Fruit fly (Drosophila melanogaster): ENCODE results near the gene CG13731.

The CG13731 gene

DNA sequence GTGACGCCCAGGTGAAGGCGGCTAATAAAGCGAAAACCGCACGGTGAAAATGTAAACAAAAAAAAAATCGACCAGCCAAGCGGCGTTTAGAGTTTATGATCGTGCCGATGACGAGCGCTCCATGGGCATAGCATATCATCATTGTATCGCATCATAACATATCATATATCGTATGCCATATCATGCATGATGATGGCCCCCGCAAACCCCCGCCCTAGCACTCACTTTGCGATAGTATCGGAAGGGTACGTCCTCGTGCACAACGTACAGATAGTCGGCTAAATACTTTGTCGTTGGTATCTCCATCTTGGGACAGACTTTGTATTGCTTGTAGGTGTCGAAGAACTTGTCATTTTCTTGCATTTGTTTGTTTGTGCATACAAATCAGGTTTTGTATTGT is 14.5 kb upstream of the CG13731 start:
- TF ChIP-seq CTCF (GFP tag; optimal IDR thresholded peaks at IDR 0.05) (no peak), CG10321 (GFP tag; IDR thresholded peaks at IDR 0.05) (no peak), H15 (GFP tag; IDR thresholded peaks at IDR 0.05) (no peak), CG18011 (GFP tag; optimal IDR thresholded peaks at IDR 0.05) (no peak), CG4360 (GFP tag; IDR thresholded peaks at IDR 0.05) (no peak), grn (GFP tag; optimal IDR thresholded peaks at IDR 0.05) (no peak), CG12659 (GFP tag; optimal IDR thresholded peaks at IDR 0.05) (no peak), Dll (GFP tag; IDR thresholded peaks at IDR 0.05; ENCODE audit: partially characterized antibody) (peak; percentile 54; the same call in 1 of the 4 replicates), chinmo (GFP tag; IDR thresholded peaks at IDR 0.05; ENCODE audit: partially characterized antibody) (0 out of 4 replicates have a peak, but pooled peaks have one; percentile 47), Six4 (GFP tag; optimal IDR thresholded peaks at IDR 0.05) (no peak), CG16779 (GFP tag; IDR thresholded peaks at IDR 0.05) (no peak), CG13287 (GFP tag; IDR thresholded peaks at IDR 0.05; ENCODE audit: partially characterized antibody) (peak; percentile 37; the same call in 1 of the 2 replicates), CG2875 (GFP tag; optimal IDR thresholded peaks at IDR 0.05) (no peak), btn (GFP tag; optimal IDR thresholded peaks at IDR 0.05) (no peak), Mes4 (GFP tag; optimal IDR thresholded peaks at IDR 0.05) (no peak), CG10543 (GFP tag; optimal IDR thresholded peaks at IDR 0.05) (no peak), hb (GFP tag; IDR thresholded peaks at IDR 0.05; ENCODE audit: partially characterized antibody) (0 out of 3 replicates have a peak, but pooled peaks have one; percentile 48), CG11085 (GFP tag; IDR thresholded peaks at IDR 0.05) (no peak), lov (optimal IDR thresholded peaks at IDR 0.05) (no peak), lov (GFP tag; IDR thresholded peaks at IDR 0.05) (no peak), ase (GFP tag; IDR thresholded peaks at IDR 0.05) (no peak), Trl (optimal IDR thresholded peaks at IDR 0.05) (no peak), Trl (GFP tag; optimal IDR thresholded peaks at IDR 0.05) (no peak), amos (GFP tag; IDR thresholded peaks at IDR 0.05; ENCODE audit: partially characterized antibody) (peak; percentile 43; the same call in 1 of the 2 replicates), slp2 (GFP tag; optimal IDR thresholded peaks at IDR 0.05) (no peak), Drgx (GFP tag; IDR thresholded peaks at IDR 0.05) (no peak), CG7928 (GFP tag; optimal IDR thresholded peaks at IDR 0.05) (no peak), HLH4C (GFP tag; IDR thresholded peaks at IDR 0.05; ENCODE audit: partially characterized antibody) (peak; percentile 33; the same call in 1 of the 3 replicates), CG16863 (GFP tag; optimal IDR thresholded peaks at IDR 0.05) (no peak), crol (GFP tag; IDR thresholded peaks at IDR 0.05) (peak; percentile 55), Dp (GFP tag; optimal IDR thresholded peaks at IDR 0.05) (no peak), CrebB (tag; optimal IDR thresholded peaks at IDR 0.05) (no peak), CG43689 (GFP tag; IDR thresholded peaks at IDR 0.05) (no peak), CG15073 (GFP tag; optimal IDR thresholded peaks at IDR 0.05) (no peak), Sry-β (GFP tag; optimal IDR thresholded peaks at IDR 0.05) (no peak), Dfd (GFP tag; optimal IDR thresholded peaks at IDR 0.05) (no peak), CG11504 (tag; optimal IDR thresholded peaks at IDR 0.05) (no peak), CG7372 (GFP tag; IDR thresholded peaks at IDR 0.05) (no peak), Meics (GFP tag; optimal IDR thresholded peaks at IDR 0.05) (no peak), NC2β (GFP tag; optimal IDR thresholded peaks at IDR 0.05) (no peak), ac (GFP tag; optimal IDR thresholded peaks at IDR 0.05) (no peak), knrl (GFP tag; IDR thresholded peaks at IDR 0.05; ENCODE audit: partially characterized antibody) (no peak; the same call in 2 of the 3 replicates), HHEX (GFP tag; optimal IDR thresholded peaks at IDR 0.05) (no peak), CG10431 (GFP tag; optimal IDR thresholded peaks at IDR 0.05) (no peak), unc-4 (GFP tag; IDR thresholded peaks at IDR 0.05; ENCODE audit: partially characterized antibody) (0 out of 2 replicates have a peak, but pooled peaks have one; percentile 35), CG6683 (GFP tag; optimal IDR thresholded peaks at IDR 0.05) (no peak), BEAF-32 (GFP tag; optimal IDR thresholded peaks at IDR 0.05) (peak; percentile 35), twi (tag; optimal IDR thresholded peaks at IDR 0.05) (no peak), D19B (GFP tag; optimal IDR thresholded peaks at IDR 0.05) (no peak), CG6791 (GFP tag; IDR thresholded peaks at IDR 0.05; ENCODE audit: partially characterized antibody) (0 out of 3 replicates have a peak, but pooled peaks have one; percentile 56), lbe (GFP tag; optimal IDR thresholded peaks at IDR 0.05) (no peak)
